Worm (Caenorhabditis elegans) whole organism, young adult: ENCODE data around the gene efa-6.
A peak's percentile ranks its signal among the peaks of the same experiment; 100 is the strongest.

Source experiments
- B0336.3 ChIP-seq: fragments of 200-800 bp; sonication (Bioruptor generic); IDR thresholded peaks from 2 replicates; pipeline ENCODE4 v1.3.6; 2022; ENCODE audit warnings: missing genetic modification characterization, missing compliant biosample characterization
- F22D6.2 ChIP-seq: sonication (generic microtip); optimal IDR thresholded peaks from 2 replicates; lab custom pipeline; 2016; ENCODE audit warnings: mild to moderate bottlenecking, missing genetic modification characterization, missing compliant biosample characterization
- F23B12.7 ChIP-seq: sonication (generic microtip); optimal IDR thresholded peaks from 2 replicates; lab custom pipeline; 2017; ENCODE audit warnings: missing genetic modification characterization, mild to moderate bottlenecking, missing compliant biosample characterization, antibody characterized with exemption, moderate library complexity; ENCODE audit not compliant: insufficient read depth
- F33H1.4 ChIP-seq: fragments of 200-800 bp; sonication (Bioruptor generic); IDR thresholded peaks from 2 replicates; pipeline ENCODE4 v1.3.6; 2022; ENCODE audit warnings: missing genetic modification reagents, missing genetic modification characterization, missing compliant biosample characterization
- F39B2.1 ChIP-seq: fragments of 200-800 bp; sonication (Bioruptor generic); IDR thresholded peaks from 2 replicates; pipeline ENCODE4 v1.3.6; 2022; ENCODE audit warnings: missing genetic modification reagents, missing genetic modification characterization, missing compliant biosample characterization
- F49E8.2 ChIP-seq: sonication (generic microtip); optimal IDR thresholded peaks from 3 replicates; lab custom pipeline; 2017; ENCODE audit warnings: missing genetic modification characterization, mild to moderate bottlenecking, missing compliant biosample characterization, antibody characterized with exemption, moderate library complexity; ENCODE audit not compliant: insufficient read depth
- F57A8.1 ChIP-seq: fragments of 200-800 bp; sonication (Bioruptor generic); optimal IDR thresholded peaks from 2 replicates; lab custom pipeline; 2018; ENCODE audit warnings: mild to moderate bottlenecking, missing genetic modification characterization, moderate library complexity, missing compliant biosample characterization
- Y53F4B.3 ChIP-seq: fragments of 200-800 bp; sonication (Bioruptor generic); IDR thresholded peaks from 2 replicates; pipeline ENCODE4 v1.3.6; 2022; ENCODE audit warnings: missing genetic modification reagents, missing genetic modification characterization, missing compliant biosample characterization
- Y53G8AR.9 ChIP-seq: fragments of 200-800 bp; sonication (Bioruptor generic); conservative IDR thresholded peaks from 2 replicates; pipeline ENCODE4 v1.3.6; 2022; ENCODE audit warnings: missing genetic modification reagents, missing genetic modification characterization, missing compliant biosample characterization
- Y56A3A.18 ChIP-seq: fragments of 200-800 bp; sonication (Bioruptor generic); IDR thresholded peaks from 2 replicates; pipeline ENCODE4 v1.3.6; 2022; ENCODE audit warnings: missing genetic modification reagents, missing genetic modification characterization, missing compliant biosample characterization
- Y79H2A.3 ChIP-seq: fragments of 200-800 bp; sonication (Bioruptor generic); conservative IDR thresholded peaks from 2 replicates; pipeline ENCODE4 v1.3.6; 2022; ENCODE audit warnings: missing genetic modification reagents, missing genetic modification characterization, missing compliant biosample characterization
- ama-1 ChIP-seq, 3 experiments: fragments of 150-350 bp in 1 of 3; sonication (generic microtip) in 2 of 3; optimal IDR thresholded peaks; 2 replicates each; lab custom pipeline; 2014 to 2018; ENCODE audit warnings: missing biosample characterization in 2 of 3, missing genetic modification characterization in 2 of 3, missing genetic modification reagents in 2 of 3
- attf-3 ChIP-seq: fragments of 200-800 bp; sonication (Bioruptor generic); conservative IDR thresholded peaks from 2 replicates; pipeline ENCODE4 v1.3.6; 2022; ENCODE audit warnings: missing genetic modification reagents, missing genetic modification characterization, missing compliant biosample characterization
- cebp-1 ChIP-seq, 2 experiments: fragments of 200-800 bp in 1 of 2; sonication (Bioruptor generic) in 1 of 2; sonication (generic microtip) in 1 of 2; IDR thresholded peaks in 1 of 2; optimal IDR thresholded peaks in 1 of 2; 2 replicates each; pipeline versions ENCODE4 v1.3.6 to Lab custom; 2017 to 2022; ENCODE audit warnings: missing compliant biosample characterization in 2 of 2, missing genetic modification characterization in 2 of 2, mild to moderate bottlenecking in 1 of 2, missing genetic modification reagents in 1 of 2, moderate library complexity in 1 of 2
- dox-1 ChIP-seq: fragments of 200-800 bp; sonication (Bioruptor generic); IDR thresholded peaks from 2 replicates; pipeline ENCODE4 v1.3.6; 2022; ENCODE audit warnings: missing genetic modification reagents, missing genetic modification characterization, missing compliant biosample characterization
- efl-1 ChIP-seq: fragments of 150-350 bp; optimal IDR thresholded peaks from 2 replicates; lab custom pipeline; 2014; ENCODE audit warnings: missing biosample characterization, missing genetic modification reagents, missing genetic modification characterization
- him-1 ChIP-seq: sonication (generic microtip); optimal IDR thresholded peaks from 2 replicates; lab custom pipeline; 2016; ENCODE audit warnings: missing genotype, missing genetic modification reagents, missing genetic modification characterization, missing compliant biosample characterization
- hmg-1.2 ChIP-seq: fragments of 200-800 bp; sonication (Bioruptor generic); IDR thresholded peaks from 2 replicates; pipeline ENCODE4 v1.3.6; 2022; ENCODE audit warnings: missing genetic modification reagents, missing genetic modification characterization, missing compliant biosample characterization
- lag-1 ChIP-seq: fragments of 200-800 bp; sonication (Bioruptor generic); IDR thresholded peaks from 2 replicates; pipeline ENCODE4 v1.3.6; 2022; ENCODE audit warnings: missing genetic modification reagents, missing genetic modification characterization, missing compliant biosample characterization
- lin-40 ChIP-seq: sonication (generic microtip); optimal IDR thresholded peaks from 2 replicates; lab custom pipeline; 2016; ENCODE audit warnings: missing genetic modification characterization, mild to moderate bottlenecking, missing compliant biosample characterization, missing genotype, missing genetic modification reagents
- lsl-1 ChIP-seq: fragments of 200-800 bp; sonication (Bioruptor generic); optimal IDR thresholded peaks from 2 replicates; lab custom pipeline; 2018; ENCODE audit warnings: mild to moderate bottlenecking, missing genetic modification characterization, moderate library complexity, missing compliant biosample characterization
- madf-3 ChIP-seq: fragments of 200-800 bp; sonication (Bioruptor generic); IDR thresholded peaks from 2 replicates; pipeline ENCODE4 v1.3.6; 2022; ENCODE audit warnings: missing genetic modification reagents, missing genetic modification characterization, missing compliant biosample characterization
- madf-6 ChIP-seq: fragments of 200-800 bp; sonication (Bioruptor generic); IDR thresholded peaks from 2 replicates; pipeline ENCODE4 v1.3.6; 2022; ENCODE audit warnings: missing genetic modification reagents, missing genetic modification characterization, missing compliant biosample characterization
- mcd-1 ChIP-seq: fragments of 200-800 bp; sonication (Bioruptor generic); IDR thresholded peaks from 2 replicates; pipeline ENCODE4 v1.3.6; 2022; ENCODE audit warnings: missing genetic modification reagents, missing genetic modification characterization, missing compliant biosample characterization
- nfyb-1 ChIP-seq: fragments of 200-800 bp; sonication (Bioruptor generic); IDR thresholded peaks from 2 replicates; pipeline ENCODE4 v1.3.6; 2022; ENCODE audit warnings: missing genetic modification reagents, missing genetic modification characterization, missing compliant biosample characterization
- rcor-1 ChIP-seq: fragments of 200-800 bp; sonication (Bioruptor generic); IDR thresholded peaks from 2 replicates; pipeline ENCODE4 v1.3.6; 2022; ENCODE audit warnings: missing genetic modification reagents, missing genetic modification characterization, missing compliant biosample characterization
- rec-8 ChIP-seq, 2 experiments: sonication (generic microtip); optimal IDR thresholded peaks; 2 replicates each; lab custom pipeline; 2016; ENCODE audit warnings: mild to moderate bottlenecking in 2 of 2, missing genetic modification characterization in 2 of 2, missing genetic modification reagents in 2 of 2, missing genotype in 2 of 2, missing biosample characterization in 1 of 2, missing compliant biosample characterization in 1 of 2, moderate library complexity in 1 of 2
- rpc-1 ChIP-seq, 2 experiments: fragments of 150-350 bp in 1 of 2; sonication (generic microtip) in 1 of 2; optimal IDR thresholded peaks; 2 replicates each; lab custom pipeline; 2014 to 2018; ENCODE audit warnings: missing biosample characterization in 1 of 2, missing genetic modification characterization in 1 of 2, missing genetic modification reagents in 1 of 2, missing genotype in 1 of 2
- snpc-4 ChIP-seq, 5 experiments: fragments of 150-350 bp in 1 of 5; sonication (generic microtip) in 4 of 5; optimal IDR thresholded peaks; 2 replicates each; lab custom pipeline; 2014 to 2018; ENCODE audit warnings: missing genetic modification characterization in 5 of 5, missing biosample characterization in 3 of 5, antibody characterized with exemption in 2 of 5, mild to moderate bottlenecking in 2 of 5, missing compliant biosample characterization in 2 of 5, missing genotype in 2 of 5, moderate library complexity in 2 of 5, missing genetic modification reagents in 1 of 5
- unc-130 ChIP-seq: sonication (generic microtip); optimal IDR thresholded peaks from 2 replicates; lab custom pipeline; 2016; ENCODE audit warnings: missing genetic modification reagents, missing genetic modification characterization, missing compliant biosample characterization
- xnd-1 ChIP-seq: sonication (generic microtip); optimal IDR thresholded peaks from 2 replicates; lab custom pipeline; 2016; ENCODE audit warnings: missing genotype, missing genetic modification reagents, missing genetic modification characterization, missing compliant biosample characterization
- zfh-2 ChIP-seq: fragments of 200-800 bp; sonication (Bioruptor generic); conservative IDR thresholded peaks from 2 replicates; pipeline ENCODE4 v1.3.6; 2022; ENCODE audit warnings: missing genetic modification reagents, missing genetic modification characterization, missing compliant biosample characterization
- ztf-18 ChIP-seq: sonication (generic microtip); optimal IDR thresholded peaks from 2 replicates; lab custom pipeline; 2016; ENCODE audit warnings: missing genotype, mild to moderate bottlenecking, missing genetic modification characterization, missing compliant biosample characterization

Gene efa-6

ce11 chrIV:12620921-12621320 is 6.4 kb upstream of the efa-6 start (continued):
- TF ChIP-seq rpc-1 (optimal IDR thresholded peaks at IDR 0.05; lab: Kevin White, UChicago) (no peak), rpc-1 (tag; optimal IDR thresholded peaks at IDR 0.05; lab: Kevin White, UChicago) (no peak), Y56A3A.18 (GFP tag; lab: Robert Waterston, UW) (no peak), snpc-4 (GFP tag; optimal IDR thresholded peaks at IDR 0.05; lab: Kevin White, UChicago) (no peak), snpc-4 (tag; optimal IDR thresholded peaks at IDR 0.05; lab: Kevin White, UChicago) (no peak)

- TF ChIP-seq hmg-1.2 (GFP tag; lab: Robert Waterston, UW) = peak; percentile 38; the same call in 1 of the 2 replicates
- no peak for TF ChIP-seq lin-40 (tag; lab: Kevin White, UChicago)
Measured at ce11 chrIV:12618877-12619276, 4.4 kb upstream of the efa-6 start.

ce11 chrIV:12617934-12618333 is 3.4 kb upstream of the efa-6 start:
- peak; percentile 74 for TF ChIP-seq efl-1 (GFP tag; lab: Kevin White, UChicago)
- peak; percentile 84 for TF ChIP-seq madf-6 (GFP tag; lab: Robert Waterston, UW)
- no peak for TF ChIP-seq madf-3 (GFP tag; lab: Robert Waterston, UW)
- TF ChIP-seq xnd-1 = peak; percentile 62
- TF ChIP-seq lag-1 (GFP tag; lab: Robert Waterston, UW) = no peak
- no peak for TF ChIP-seq hmg-1.2 (GFP tag; lab: Robert Waterston, UW)
- TF ChIP-seq ztf-18 (tag; lab: Kevin White, UChicago) = no peak
- TF ChIP-seq, all 124 proteins: peak for 3

ce11 chrIV:12616943-12617689 is 2.6 kb upstream of the efa-6 start:
- TF ChIP-seq F57A8.1 (no peak), Y53F4B.3 (GFP tag; lab: Robert Waterston, UW) (no peak), nfyb-1 (GFP tag; lab: Robert Waterston, UW) (peak; percentile 69; the same call in 1 of the 2 replicates), dox-1 (GFP tag; lab: Robert Waterston, UW) (no peak), unc-130 (GFP tag; lab: Kevin White, UChicago) (no peak), F39B2.1 (GFP tag; lab: Robert Waterston, UW) (no peak), zfh-2 (GFP tag; lab: Robert Waterston, UW) (peak; percentile 72), attf-3 (GFP tag; lab: Robert Waterston, UW) (no peak), cebp-1 (GFP tag; IDR thresholded peaks at IDR 0.05; lab: Robert Waterston, UW) (no peak), cebp-1 (tag; optimal IDR thresholded peaks at IDR 0.05; lab: Kevin White, UChicago) (no peak)

- TF ChIP-seq zfh-2 (GFP tag; lab: Robert Waterston, UW) (0 out of 2 replicates have a peak, but pooled peaks have one; percentile 35), rec-8 (tag; optimal IDR thresholded peaks at IDR 0.05; lab: Kevin White, UChicago) (no peak), mcd-1 (GFP tag; lab: Robert Waterston, UW) (0 out of 2 replicates have a peak, but pooled peaks have one; percentile 17), ama-1 (optimal IDR thresholded peaks at IDR 0.05; lab: Kevin White, UChicago) (no peak), ama-1 (GFP tag; optimal IDR thresholded peaks at IDR 0.05; lab: Kevin White, UChicago) (no peak)
Measured at ce11 chrIV:12615122-12615745, 710 bp upstream of the efa-6 start.

ce11 chrIV:12605401-12605800 is 9.1 kb downstream of the efa-6 start, which contains the start of gene Y55D9A.2:
Gene Y55D9A.2 (minus strand): TSS chrIV:12605431.
- TF ChIP-seq him-1 (tag; lab: Kevin White, UChicago) = peak; percentile 39
- 0 out of 2 replicates have a peak, but pooled peaks have one; percentile 11 for TF ChIP-seq Y79H2A.3
- no peak for TF ChIP-seq F22D6.2 (tag; lab: Kevin White, UChicago)
- peak; percentile 21; the same call in 1 of the 2 replicates for TF ChIP-seq B0336.3 (GFP tag; lab: Robert Waterston, UW)
- 0 out of 2 replicates have a peak, but pooled peaks have one; percentile 6 for TF ChIP-seq F33H1.4 (GFP tag; lab: Robert Waterston, UW)
- no peak for TF ChIP-seq ama-1 (optimal IDR thresholded peaks at IDR 0.05; lab: Kevin White, UChicago)
- TF ChIP-seq ama-1 (GFP tag; optimal IDR thresholded peaks at IDR 0.05; lab: Kevin White, UChicago) = no peak
- peak; percentile 22 for TF ChIP-seq lsl-1
- TF ChIP-seq F49E8.2 (tag; lab: Kevin White, UChicago) = peak; percentile 40
- peak; percentile 82 for TF ChIP-seq mcd-1 (GFP tag; lab: Robert Waterston, UW)
- TF ChIP-seq rcor-1 (GFP tag; lab: Robert Waterston, UW) = no peak
- 0 out of 2 replicates have a peak, but pooled peaks have one; percentile 38 for TF ChIP-seq Y53G8AR.9 (GFP tag; lab: Robert Waterston, UW)
- TF ChIP-seq F23B12.7 (tag; lab: Kevin White, UChicago) = peak; percentile 11
- TF ChIP-seq snpc-4 (GFP tag; optimal IDR thresholded peaks at IDR 0.05; lab: Kevin White, UChicago) = no peak
- peak in 1 of 4 experiments; percentile 50 for TF ChIP-seq snpc-4 (tag; optimal IDR thresholded peaks at IDR 0.05; lab: Kevin White, UChicago)
